Fruit fly (Drosophila melanogaster) whole organism, prepupa: ENCODE results near the gene CG32243.

ENCODE experiments used
- Blimp-1 ChIP-seq: fragments of 200-800 bp; sonication (Bioruptor generic); optimal IDR thresholded peaks from 3 replicates; lab custom pipeline; 2017; ENCODE audit warnings: missing biosample characterization, missing genetic modification characterization, mild to moderate bottlenecking, moderate library complexity, missing genetic modification reagents
- CG10669 ChIP-seq: fragments of 200-800 bp; sonication (Bioruptor generic); optimal IDR thresholded peaks from 3 replicates; lab custom pipeline; 2018; ENCODE audit warnings: missing biosample characterization, mild to moderate bottlenecking, missing genetic modification characterization, moderate library complexity
- CG11762 ChIP-seq: fragments of 200-800 bp; sonication (Bioruptor generic); optimal IDR thresholded peaks from 3 replicates; lab custom pipeline; 2016; ENCODE audit warnings: missing biosample characterization, missing genetic modification characterization; ENCODE audit not compliant: insufficient read depth
- CG15336 ChIP-seq: fragments of 200-800 bp; sonication (Bioruptor generic); IDR thresholded peaks from 2 replicates; pipeline ENCODE4 v1.3.6; 2022; ENCODE audit warnings: missing biosample characterization, missing genetic modification characterization
- CG1621 ChIP-seq: fragments of 200-800 bp; sonication (Bioruptor generic); optimal IDR thresholded peaks from 3 replicates; lab custom pipeline; 2018; ENCODE audit warnings: missing biosample characterization, mild to moderate bottlenecking, missing genetic modification characterization
- CG3032 ChIP-seq: fragments of 200-800 bp; optimal IDR thresholded peaks from 2 replicates; lab custom pipeline; 2019; ENCODE audit warnings: missing biosample characterization, mild to moderate bottlenecking, missing genetic modification characterization, moderate library complexity
- CG31627 ChIP-seq: fragments of 200-800 bp; sonication (Bioruptor generic); optimal IDR thresholded peaks from 3 replicates; lab custom pipeline; 2016; ENCODE audit warnings: missing biosample characterization, missing genetic modification characterization
- CG34406 ChIP-seq: fragments of 200-800 bp; sonication (Bioruptor generic); optimal IDR thresholded peaks from 3 replicates; lab custom pipeline; 2016; ENCODE audit warnings: missing biosample characterization, missing genetic modification characterization
- CG4318 ChIP-seq: fragments of 200-800 bp; sonication (Bioruptor generic); optimal IDR thresholded peaks from 3 replicates; lab custom pipeline; 2017; ENCODE audit warnings: missing biosample characterization, mild to moderate bottlenecking, missing genetic modification characterization
- CG6163 ChIP-seq: fragments of 200-800 bp; sonication (Bioruptor generic); IDR thresholded peaks from 3 replicates; pipeline ENCODE4 v1.3.6; 2022; ENCODE audit warnings: missing biosample characterization, missing genetic modification characterization
- CG6276 ChIP-seq: fragments of 200-800 bp; sonication (Bioruptor generic); optimal IDR thresholded peaks from 2 replicates; lab custom pipeline; 2017; ENCODE audit warnings: missing biosample characterization, mild to moderate bottlenecking, missing genetic modification characterization
- CG6792 ChIP-seq: fragments of 200-800 bp; sonication (Bioruptor generic); optimal IDR thresholded peaks from 3 replicates; lab custom pipeline; 2016; ENCODE audit warnings: missing biosample characterization, missing genetic modification characterization
- CG6808 ChIP-seq: fragments of 200-800 bp; sonication (Bioruptor generic); optimal IDR thresholded peaks from 3 replicates; lab custom pipeline; 2017; ENCODE audit warnings: missing biosample characterization, missing genetic modification characterization, mild to moderate bottlenecking, moderate library complexity, missing genetic modification reagents
- CG6854 ChIP-seq: fragments of 200-800 bp; sonication (Bioruptor generic); optimal IDR thresholded peaks from 2 replicates; lab custom pipeline; 2017; ENCODE audit warnings: missing biosample characterization, mild to moderate bottlenecking, missing genetic modification characterization
- CG7368 ChIP-seq: fragments of 200-800 bp; sonication (Bioruptor generic); optimal IDR thresholded peaks from 3 replicates; lab custom pipeline; 2016; ENCODE audit warnings: missing biosample characterization, missing genetic modification characterization
- CG8319 ChIP-seq: fragments of 200-800 bp; sonication (Bioruptor generic); optimal IDR thresholded peaks from 3 replicates; lab custom pipeline; 2016; ENCODE audit warnings: missing biosample characterization, missing genetic modification characterization
- CG8632 ChIP-seq: fragments of 200-800 bp; sonication (Bioruptor generic); optimal IDR thresholded peaks from 3 replicates; lab custom pipeline; 2016; ENCODE audit warnings: missing biosample characterization, missing genetic modification characterization
- CG9139 ChIP-seq: fragments of 200-800 bp; sonication (Bioruptor generic); optimal IDR thresholded peaks from 3 replicates; lab custom pipeline; 2017; ENCODE audit warnings: missing biosample characterization, mild to moderate bottlenecking, missing genetic modification characterization
- Eip75B ChIP-seq: fragments of 200-800 bp; sonication (Bioruptor generic); optimal IDR thresholded peaks from 3 replicates; lab custom pipeline; 2016; ENCODE audit warnings: missing biosample characterization, missing genetic modification characterization
- Eip78C ChIP-seq: fragments of 200-800 bp; sonication (Bioruptor generic); peaks from one replicate; lab custom pipeline; 2016; ENCODE audit warnings: missing biosample characterization, missing genetic modification characterization
- Eip93F ChIP-seq: fragments of 200-800 bp; sonication (Bioruptor generic); optimal IDR thresholded peaks from 2 replicates; lab custom pipeline; 2016; ENCODE audit warnings: missing biosample characterization, mild to moderate bottlenecking, missing genetic modification characterization
- Ets21C ChIP-seq: fragments of 200-800 bp; sonication (Bioruptor generic); optimal IDR thresholded peaks from 3 replicates; lab custom pipeline; 2016; ENCODE audit warnings: missing biosample characterization, missing genetic modification characterization
- Gug ChIP-seq: fragments of 200-800 bp; sonication (Bioruptor generic); IDR thresholded peaks from 2 replicates; pipeline ENCODE4 v1.3.6; 2022; ENCODE audit warnings: missing biosample characterization, missing genetic modification characterization
- Lpt ChIP-seq: fragments of 200-800 bp; sonication (Bioruptor generic); optimal IDR thresholded peaks from 3 replicates; lab custom pipeline; 2016; ENCODE audit warnings: missing biosample characterization, missing genetic modification characterization
- Met ChIP-seq: fragments of 200-800 bp; sonication (Bioruptor generic); optimal IDR thresholded peaks from 3 replicates; lab custom pipeline; 2016; ENCODE audit warnings: missing biosample characterization, missing genetic modification characterization
- OdsH ChIP-seq: fragments of 200-800 bp; sonication (Bioruptor generic); optimal IDR thresholded peaks from 3 replicates; lab custom pipeline; 2016; ENCODE audit warnings: missing biosample characterization, missing genetic modification characterization
- Sox102F ChIP-seq: fragments of 200-800 bp; sonication (Bioruptor generic); optimal IDR thresholded peaks from 2 replicates; lab custom pipeline; 2016; ENCODE audit warnings: missing biosample characterization, mild to moderate bottlenecking, missing genetic modification characterization
- Sox15 ChIP-seq: fragments of 200-800 bp; sonication (Bioruptor generic); optimal IDR thresholded peaks from 3 replicates; lab custom pipeline; 2016; ENCODE audit warnings: missing biosample characterization, missing genetic modification characterization
- achi ChIP-seq: fragments of 200-800 bp; sonication (Bioruptor generic); optimal IDR thresholded peaks from 3 replicates; lab custom pipeline; 2016; ENCODE audit warnings: missing biosample characterization, missing genetic modification characterization
- cyc ChIP-seq: fragments of 200-800 bp; sonication (Bioruptor generic); optimal IDR thresholded peaks from 3 replicates; lab custom pipeline; 2016; ENCODE audit warnings: missing biosample characterization, missing genetic modification characterization
- dac ChIP-seq: fragments of 200-800 bp; sonication (Bioruptor generic); optimal IDR thresholded peaks from 2 replicates; lab custom pipeline; 2017; ENCODE audit warnings: missing biosample characterization, mild to moderate bottlenecking, missing genetic modification characterization
- dsx ChIP-seq: fragments of 200-800 bp; optimal IDR thresholded peaks from 3 replicates; lab custom pipeline; 2019; ENCODE audit warnings: missing biosample characterization, mild to moderate bottlenecking, missing genetic modification characterization, moderate library complexity; ENCODE audit not compliant: poor library complexity, severe bottlenecking
- eg ChIP-seq: fragments of 200-800 bp; sonication (Bioruptor generic); IDR thresholded peaks from 3 replicates; pipeline ENCODE4 v1.3.6; 2022; ENCODE audit warnings: missing biosample characterization, missing genetic modification characterization
- esn ChIP-seq: fragments of 200-800 bp; sonication (Bioruptor generic); optimal IDR thresholded peaks from 2 replicates; lab custom pipeline; 2016; ENCODE audit warnings: missing biosample characterization, mild to moderate bottlenecking, missing genetic modification characterization, moderate library complexity
- fkh ChIP-seq: fragments of 200-800 bp; sonication (Bioruptor generic); optimal IDR thresholded peaks from 3 replicates; lab custom pipeline; 2017; ENCODE audit warnings: missing biosample characterization, mild to moderate bottlenecking, missing genetic modification characterization, moderate library complexity
- lz ChIP-seq: fragments of 200-800 bp; sonication (Bioruptor generic); optimal IDR thresholded peaks from 3 replicates; lab custom pipeline; 2016; ENCODE audit warnings: missing biosample characterization, missing genetic modification characterization
- net ChIP-seq: fragments of 200-800 bp; sonication (Bioruptor generic); optimal IDR thresholded peaks from 3 replicates; lab custom pipeline; 2016; ENCODE audit warnings: missing biosample characterization, missing genetic modification characterization
- ss ChIP-seq, 2 experiments: fragments of 200-800 bp; sonication (Bioruptor generic); optimal IDR thresholded peaks; 2 replicates in 1 of 2; 3 replicates in 1 of 2; lab custom pipeline; 2017 to 2018; ENCODE audit warnings: mild to moderate bottlenecking in 2 of 2, missing biosample characterization in 2 of 2, missing genetic modification characterization in 2 of 2, moderate library complexity in 1 of 2
- svp ChIP-seq: fragments of 200-800 bp; sonication (Bioruptor generic); peaks from one replicate; lab custom pipeline; 2016; ENCODE audit warnings: missing biosample characterization, missing genetic modification characterization
- topi ChIP-seq: fragments of 200-800 bp; sonication (Bioruptor generic); optimal IDR thresholded peaks from 3 replicates; lab custom pipeline; 2016; ENCODE audit warnings: missing biosample characterization, missing genetic modification characterization
- vri ChIP-seq: fragments of 200-800 bp; sonication (Bioruptor generic); optimal IDR thresholded peaks from 3 replicates; lab custom pipeline; 2016; ENCODE audit warnings: missing biosample characterization, mild to moderate bottlenecking, missing genetic modification characterization

Gene CG32243

dm6 chr3L:4545731-4546130, 4.7 kb upstream of the CG32243 start (continued):
- TF ChIP-seq CG6792 (GFP tag; lab: Kevin White, UChicago) (peak; percentile 65), CG6276 (peak; percentile 52), CG11762 (GFP tag; lab: Kevin White, UChicago) (peak; percentile 43), topi (peak; percentile 63), OdsH (GFP tag; lab: Kevin White, UChicago) (peak; percentile 69), Eip75B (GFP tag; lab: Kevin White, UChicago) (peak; percentile 70), CG10669 (peak; percentile 65), CG6163 (peak; percentile 69), Eip93F (GFP tag; lab: Kevin White, UChicago) (no peak), dac (GFP tag; lab: Kevin White, UChicago) (peak; percentile 46), CG34406 (GFP tag; lab: Kevin White, UChicago) (peak; percentile 51), Lpt (GFP tag; lab: Kevin White, UChicago) (peak; percentile 39), Met (GFP tag; lab: Kevin White, UChicago) (peak; percentile 62), fkh (GFP tag; lab: Kevin White, UChicago) (no peak), achi (GFP tag; lab: Kevin White, UChicago) (peak; percentile 61)

- TF ChIP-seq CG6854, result peak; percentile 30
- no peak for TF ChIP-seq Sox102F (GFP tag; lab: Kevin White, UChicago)
- TF ChIP-seq CG9139 (GFP tag; lab: Kevin White, UChicago), result peak; percentile 27
- peak; percentile 62 to 81 for TF ChIP-seq ss (GFP tag; optimal IDR thresholded peaks at IDR 0.05; lab: Kevin White, UChicago)
- TF ChIP-seq, all 60 proteins: peak for 3
Measured at dm6 chr3L:4545138-4545537, 4.1 kb upstream of the CG32243 start.

dm6 chr3L:4544633-4545032, 3.6 kb upstream of the CG32243 start:
- TF ChIP-seq CG31627 (GFP tag; lab: Kevin White, UChicago), result no peak
- no peak for TF ChIP-seq fkh (GFP tag; lab: Kevin White, UChicago)
- TF ChIP-seq CG6808 (GFP tag; lab: Kevin White, UChicago), result no peak
- no peak for TF ChIP-seq CG1621
- no peak for TF ChIP-seq CG4318 (GFP tag; lab: Kevin White, UChicago)
- TF ChIP-seq ss (GFP tag; optimal IDR thresholded peaks at IDR 0.05; lab: Kevin White, UChicago), result no peak
- no peak for TF ChIP-seq CG7368 (GFP tag; lab: Kevin White, UChicago)
- TF ChIP-seq Sox15 (GFP tag; lab: Kevin White, UChicago), result no peak
- no peak for TF ChIP-seq Ets21C (GFP tag; lab: Kevin White, UChicago)
- no peak for TF ChIP-seq Gug
- no peak for TF ChIP-seq CG15336 (GFP tag; lab: Robert Waterston, UW)
- no peak for TF ChIP-seq vri (GFP tag; lab: Kevin White, UChicago)
- TF ChIP-seq cyc, result no peak
- TF ChIP-seq eg (GFP tag; lab: Robert Waterston, UW), result no peak
- no peak for TF ChIP-seq CG8319 (GFP tag; lab: Kevin White, UChicago)
- no peak for TF ChIP-seq CG6276
- TF ChIP-seq dsx (GFP tag; lab: Kevin White, UChicago), result no peak
- TF ChIP-seq CG8632 (GFP tag; lab: Kevin White, UChicago), result no peak
- no peak for TF ChIP-seq lz

- no peak for TF ChIP-seq CG6276
- TF ChIP-seq svp (GFP tag; lab: Kevin White, UChicago), result peak; percentile 66
- peak; percentile 96 for TF ChIP-seq vri (GFP tag; lab: Kevin White, UChicago)
- TF ChIP-seq CG6163, result peak; percentile 18; the same call in 1 of the 3 replicates
- TF ChIP-seq CG6792 (GFP tag; lab: Kevin White, UChicago), result no peak
- no peak for TF ChIP-seq Lpt (GFP tag; lab: Kevin White, UChicago)
- no peak for TF ChIP-seq CG3032 (tag; lab: Kevin White, UChicago)
- peak; percentile 84 for TF ChIP-seq fkh (GFP tag; lab: Kevin White, UChicago)
- TF ChIP-seq Gug, result no peak
- peak; percentile 35 for TF ChIP-seq Blimp-1
- TF ChIP-seq esn (GFP tag; lab: Kevin White, UChicago), result no peak
- TF ChIP-seq net (GFP tag; lab: Kevin White, UChicago), result no peak
- peak; percentile 1 for TF ChIP-seq Eip93F (GFP tag; lab: Kevin White, UChicago)
- peak in 1 of 2 experiments; percentile 7 for TF ChIP-seq ss (GFP tag; optimal IDR thresholded peaks at IDR 0.05; lab: Kevin White, UChicago)
- TF ChIP-seq Eip78C (GFP tag; lab: Kevin White, UChicago), result peak; percentile 10
Measured at dm6 chr3L:4543807-4544197, 2.8 kb upstream of the CG32243 start.
